Fruit fly (Drosophila melanogaster) whole organism, prepupa: ENCODE data around the gene CG31957.

Experiments used
- CG11294 ChIP-seq: fragments of 200-800 bp; sonication (Bioruptor generic); IDR thresholded peaks from 2 replicates; pipeline ENCODE4 v1.3.6; 2022; ENCODE audit warnings: missing biosample characterization, missing genetic modification characterization
- CG11762 ChIP-seq: fragments of 200-800 bp; sonication (Bioruptor generic); optimal IDR thresholded peaks from 3 replicates; lab custom pipeline; 2016; ENCODE audit warnings: missing biosample characterization, missing genetic modification characterization; ENCODE audit not compliant: insufficient read depth
- CG16779 ChIP-seq: fragments of 200-800 bp; sonication (Bioruptor generic); optimal IDR thresholded peaks from 3 replicates; lab custom pipeline; 2017; ENCODE audit warnings: missing biosample characterization, mild to moderate bottlenecking, missing genetic modification characterization
- Ets96B ChIP-seq: fragments of 200-800 bp; optimal IDR thresholded peaks from 2 replicates; lab custom pipeline; 2019; ENCODE audit warnings: missing biosample characterization, mild to moderate bottlenecking, missing genetic modification characterization, moderate library complexity
- Gug ChIP-seq: fragments of 200-800 bp; sonication (Bioruptor generic); IDR thresholded peaks from 2 replicates; pipeline ENCODE4 v1.3.6; 2022; ENCODE audit warnings: missing biosample characterization, missing genetic modification characterization
- OdsH ChIP-seq: fragments of 200-800 bp; sonication (Bioruptor generic); optimal IDR thresholded peaks from 3 replicates; lab custom pipeline; 2016; ENCODE audit warnings: missing biosample characterization, missing genetic modification characterization
- acj6 ChIP-seq: fragments of 200-800 bp; sonication (Bioruptor generic); optimal IDR thresholded peaks from 3 replicates; lab custom pipeline; 2016; ENCODE audit warnings: missing biosample characterization, missing genetic modification characterization
- pdm3 ChIP-seq: fragments of 200-800 bp; sonication (Bioruptor generic); optimal IDR thresholded peaks from 3 replicates; lab custom pipeline; 2016; ENCODE audit warnings: missing biosample characterization, missing genetic modification characterization
- salr ChIP-seq, 2 experiments: fragments of 200-800 bp; sonication (Bioruptor generic); optimal IDR thresholded peaks; 3 replicates each; lab custom pipeline; 2016 to 2018; ENCODE audit warnings: missing biosample characterization in 2 of 2, missing genetic modification characterization in 2 of 2, mild to moderate bottlenecking in 1 of 2

dm6 chr2L:3914188-3914587 lies 41.9 kb upstream of the CG31957 start, which contains the start of gene Fpgs2:
- TF ChIP-seq CG11762 (GFP tag; lab: Kevin White, UChicago), result no peak
- no peak for TF ChIP-seq CG11294 (GFP tag; lab: Robert Waterston, UW)
- TF ChIP-seq salr (GFP tag; optimal IDR thresholded peaks at IDR 0.05; lab: Kevin White, UChicago), result no peak
- TF ChIP-seq CG16779, result no peak
- no peak for TF ChIP-seq OdsH
- TF ChIP-seq pdm3 (GFP tag; lab: Kevin White, UChicago), result no peak
- no peak for TF ChIP-seq Gug (GFP tag; lab: Robert Waterston, UW)
- TF ChIP-seq Ets96B (tag; lab: Kevin White, UChicago), result no peak
- no peak for TF ChIP-seq acj6 (GFP tag; lab: Kevin White, UChicago)
